Worm (Caenorhabditis elegans) whole organism, L4/young adult: ENCODE results near the gene K04C1.2.

ENCODE experiments used
- W03F9.2 ChIP-seq: fragments of 150-350 bp; optimal IDR thresholded peaks from 2 replicates; lab custom pipeline; 2014; ENCODE audit warnings: missing biosample characterization, missing genetic modification characterization
- dao-5 ChIP-seq: sonication (generic microtip); optimal IDR thresholded peaks from 2 replicates; lab custom pipeline; 2016; ENCODE audit warnings: missing genotype, missing genetic modification characterization, moderate library complexity, missing compliant biosample characterization
- him-1 ChIP-seq: sonication (generic microtip); optimal IDR thresholded peaks from 2 replicates; lab custom pipeline; 2016; ENCODE audit warnings: missing genotype, missing genetic modification reagents, missing genetic modification characterization, missing compliant biosample characterization

The K04C1.2 gene

DNA sequence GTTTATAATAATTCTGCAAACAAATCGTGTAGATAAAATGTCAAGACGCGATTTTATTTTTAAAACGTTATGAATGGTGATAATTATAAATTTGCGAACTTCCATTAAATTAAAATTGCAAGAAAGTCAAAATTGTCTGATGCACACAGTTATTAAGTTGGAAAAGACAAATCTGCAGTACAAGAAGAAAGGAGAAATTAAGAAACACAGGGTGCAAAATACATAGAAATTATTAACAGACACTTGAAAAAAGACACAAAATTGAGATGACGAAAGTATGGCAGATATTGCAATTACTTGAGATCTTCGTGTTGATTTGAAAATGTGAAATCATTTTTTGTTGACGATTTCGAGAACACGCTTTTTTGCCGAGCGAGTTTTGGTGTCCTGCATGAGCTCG, 3.0 kb downstream of the K04C1.2 start:
- no peak for TF ChIP-seq W03F9.2

DNA sequence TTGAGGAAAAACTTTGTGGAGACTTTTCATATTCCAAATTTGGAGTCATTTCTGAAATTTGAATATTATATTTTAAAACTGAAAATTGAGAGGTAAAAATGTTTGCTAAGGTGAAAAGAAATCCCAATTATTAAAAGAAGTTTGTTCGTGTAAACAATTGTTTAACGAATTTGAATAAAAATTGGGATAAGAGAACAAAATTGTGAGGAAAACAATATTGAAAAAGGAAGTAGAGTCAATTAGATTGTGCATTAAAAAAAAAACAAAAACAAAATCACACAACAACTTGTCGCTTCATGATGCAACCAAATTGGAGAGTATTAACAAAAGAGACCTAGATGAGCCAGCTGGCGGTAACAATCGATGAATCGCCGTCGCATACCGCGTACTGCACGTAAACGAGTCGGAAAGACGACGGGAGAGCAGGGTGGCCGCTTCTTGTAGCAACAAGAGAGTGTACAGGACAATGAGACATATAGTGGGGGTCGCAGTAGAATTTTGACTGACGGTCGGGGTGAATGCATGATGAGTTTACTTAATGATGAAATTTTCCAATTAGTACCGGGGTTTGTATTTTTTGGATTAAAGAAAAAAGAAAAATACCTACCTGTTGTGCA, 4.9 kb downstream of the K04C1.2 start, which contains the start of gene K04C1.3:
Gene K04C1.3 (minus strand): TSS at position 51 of the 617 bp plus-strand sequence.
- no peak for TF ChIP-seq him-1 (tag; lab: Kevin White, UChicago)
- no peak for TF ChIP-seq dao-5 (tag; lab: Kevin White, UChicago)
- no peak for TF ChIP-seq W03F9.2

DNA sequence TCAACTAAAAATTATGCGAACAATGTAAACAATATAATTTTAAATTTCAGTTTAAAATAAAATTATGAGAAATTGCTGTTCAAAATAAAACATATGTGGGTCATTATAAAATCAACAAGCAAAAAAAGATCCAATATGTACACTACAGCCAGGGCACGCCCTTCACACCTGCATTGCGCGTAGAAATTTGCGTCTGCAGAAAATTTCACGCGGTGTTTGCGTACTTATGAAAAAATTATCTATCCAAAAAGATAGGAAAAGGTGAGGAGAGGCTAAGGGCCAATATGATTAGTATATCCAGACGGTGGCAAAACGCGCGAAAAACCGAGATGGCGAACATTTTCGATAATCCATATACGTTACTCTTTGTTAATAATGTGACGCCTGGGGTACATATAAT, 6.0 kb downstream of the K04C1.2 start:
- TF ChIP-seq dao-5 (tag; lab: Kevin White, UChicago), result no peak
- no peak for TF ChIP-seq him-1 (tag; lab: Kevin White, UChicago)
- no peak for TF ChIP-seq W03F9.2

DNA sequence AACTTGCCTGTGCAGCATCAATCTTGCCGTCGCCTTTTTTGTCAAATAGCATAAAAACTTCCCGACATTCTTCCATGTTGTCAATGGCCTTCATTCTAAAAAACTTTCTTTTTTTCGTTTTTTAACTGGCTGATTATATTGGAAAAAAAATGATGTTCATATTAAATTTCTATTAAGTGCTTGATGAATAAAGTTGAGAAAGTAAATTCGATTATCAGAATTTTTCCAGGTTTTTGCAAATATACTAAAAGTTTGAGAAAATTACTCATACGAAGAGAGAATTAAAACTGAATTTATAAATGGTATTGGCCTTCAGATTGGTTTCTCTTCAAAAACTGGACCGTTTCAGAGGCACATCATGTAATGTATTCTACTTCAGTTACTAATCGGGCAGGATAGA, 8.0 kb downstream of the K04C1.2 start, which contains the start of gene mlc-6:
Gene mlc-6 (minus strand): TSS at position 101 of the 400 bp plus-strand sequence.
- TF ChIP-seq W03F9.2, result no peak
- no peak for TF ChIP-seq dao-5 (tag; lab: Kevin White, UChicago)
- TF ChIP-seq him-1 (tag; lab: Kevin White, UChicago), result no peak

DNA sequence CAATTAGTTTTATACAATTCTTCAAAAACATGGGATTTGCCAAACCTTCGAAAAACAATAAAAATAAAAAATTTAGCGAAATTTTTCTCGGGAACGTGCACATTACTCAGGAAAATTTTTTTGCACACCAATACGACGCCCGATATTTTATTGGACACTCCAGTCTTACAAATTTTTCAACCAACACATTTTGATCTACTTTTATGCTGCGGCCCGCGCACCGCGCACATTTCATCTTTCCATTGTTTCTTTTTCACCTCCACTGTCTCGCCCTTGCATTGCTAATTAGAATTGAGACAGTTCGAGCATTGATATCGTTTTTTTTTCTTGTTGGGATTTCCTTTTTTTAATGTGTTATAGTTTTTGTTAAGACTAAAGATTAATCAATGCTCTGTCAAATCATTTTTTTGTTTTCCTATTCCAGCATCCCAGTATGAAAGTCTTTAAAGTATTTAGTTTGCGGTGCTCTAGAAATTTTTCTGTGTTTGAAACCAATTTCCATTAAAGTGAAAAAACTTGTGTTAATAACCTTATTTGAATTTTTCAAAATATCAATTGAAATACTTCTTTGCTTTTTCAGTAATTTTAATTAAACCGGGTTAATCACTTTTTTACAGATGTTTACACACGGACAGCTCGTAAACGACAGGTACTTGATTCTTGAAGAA, 9.1 kb downstream of the K04C1.2 start, which contains the start of gene K04C1.5:
Gene K04C1.5 (plus strand): TSS at position 618 of the 668 bp plus-strand sequence.
- TF ChIP-seq W03F9.2, result no peak
- TF ChIP-seq dao-5 (tag; lab: Kevin White, UChicago), result no peak
- TF ChIP-seq him-1 (tag; lab: Kevin White, UChicago), result no peak

DNA sequence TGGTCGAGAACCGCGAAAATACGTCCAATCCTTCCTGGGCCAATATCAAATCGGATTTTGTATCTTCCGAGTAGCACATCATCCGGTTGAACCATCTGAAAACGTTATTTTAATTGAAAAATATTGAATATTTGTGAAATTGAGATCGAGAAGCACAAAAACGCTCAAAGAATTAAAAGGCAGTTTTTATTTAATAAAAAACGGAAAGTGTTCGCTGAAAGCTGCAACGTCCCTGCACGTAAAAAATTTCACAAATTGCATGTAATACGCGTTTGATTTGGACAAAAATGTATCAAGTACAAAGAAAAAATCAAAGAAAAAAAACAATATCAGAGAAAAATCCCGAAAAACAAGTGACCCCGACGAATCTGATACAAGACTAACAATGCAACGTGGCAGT, 13.5 kb downstream of the K04C1.2 start, which contains the start of gene E02H4.6:
Gene E02H4.6 (minus strand): TSS at position 101 of the 400 bp plus-strand sequence.
- no peak for TF ChIP-seq dao-5 (tag; lab: Kevin White, UChicago)
- no peak for TF ChIP-seq W03F9.2
- no peak for TF ChIP-seq him-1 (tag; lab: Kevin White, UChicago)

DNA sequence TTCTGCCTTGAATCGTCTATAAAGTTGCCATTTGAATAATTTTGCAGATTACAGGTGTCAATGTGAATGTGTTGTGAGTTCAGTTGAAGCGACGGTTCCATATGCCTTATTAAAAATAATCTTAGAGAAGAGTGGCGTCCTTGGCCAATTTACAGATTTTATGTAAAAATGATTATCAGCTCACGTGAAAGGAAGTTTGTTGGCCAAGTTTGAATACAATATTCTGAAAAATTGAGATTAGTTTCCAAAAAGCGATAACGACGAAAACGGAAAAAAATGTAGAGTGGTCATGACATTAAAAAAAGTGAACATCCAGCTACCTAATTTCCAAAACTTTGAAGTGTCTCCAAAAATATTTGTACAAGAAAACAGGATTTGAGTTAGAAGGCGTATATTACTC, 16.5 kb downstream of the K04C1.2 start, which contains the start of gene E02H4.5:
Gene E02H4.5 (minus strand): TSS at position 101 of the 400 bp plus-strand sequence.
- no peak for TF ChIP-seq W03F9.2
- no peak for TF ChIP-seq him-1 (tag; lab: Kevin White, UChicago)
- no peak for TF ChIP-seq dao-5 (tag; lab: Kevin White, UChicago)

DNA sequence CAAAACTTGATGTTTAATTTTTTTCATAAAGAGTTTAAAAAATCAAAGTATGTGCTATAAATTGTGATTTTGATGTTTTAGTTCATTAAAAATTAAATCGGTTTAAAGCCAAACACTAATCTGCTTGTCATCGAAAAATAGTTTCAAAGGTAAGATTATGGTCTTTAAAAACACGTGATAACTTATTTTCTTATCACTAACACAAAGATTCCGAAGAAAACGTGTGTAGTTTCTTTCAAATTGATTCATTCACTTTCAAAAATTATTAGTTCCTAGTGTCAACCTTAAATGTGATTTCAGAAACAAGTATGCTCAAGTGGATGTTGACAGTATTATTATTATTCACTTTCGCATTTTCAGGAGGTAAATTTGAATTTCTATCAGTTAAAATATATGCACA, 17.5 kb downstream of the K04C1.2 start, which contains the start of gene E02H4.7:
Gene E02H4.7 (plus strand): TSS at position 301 of the 400 bp plus-strand sequence.
- TF ChIP-seq him-1 (tag; lab: Kevin White, UChicago), result no peak
- no peak for TF ChIP-seq dao-5 (tag; lab: Kevin White, UChicago)
- no peak for TF ChIP-seq W03F9.2

DNA sequence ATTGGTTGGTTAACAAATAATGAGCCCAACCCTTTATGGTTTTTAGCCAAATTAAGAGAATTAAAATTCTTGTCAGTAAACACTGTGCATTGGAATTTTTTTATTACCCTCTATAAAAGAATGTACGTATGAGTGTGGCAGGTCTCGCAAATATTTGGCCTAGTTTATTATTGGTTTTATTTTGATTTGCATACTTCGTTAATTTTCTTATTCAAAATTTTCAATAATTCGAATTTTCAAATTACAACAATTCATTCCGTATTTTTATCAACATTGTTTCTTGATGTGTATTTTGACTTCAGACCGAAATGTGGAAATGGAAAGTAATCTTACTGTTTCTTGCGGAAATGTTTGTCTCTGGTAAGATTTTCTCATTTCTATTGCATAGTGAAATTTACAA, 19.2 kb downstream of the K04C1.2 start, which contains the start of gene E02H4.4:
Gene E02H4.4 (plus strand): TSS at position 301 of the 400 bp plus-strand sequence.
- no peak for TF ChIP-seq him-1 (tag; lab: Kevin White, UChicago)

DNA sequence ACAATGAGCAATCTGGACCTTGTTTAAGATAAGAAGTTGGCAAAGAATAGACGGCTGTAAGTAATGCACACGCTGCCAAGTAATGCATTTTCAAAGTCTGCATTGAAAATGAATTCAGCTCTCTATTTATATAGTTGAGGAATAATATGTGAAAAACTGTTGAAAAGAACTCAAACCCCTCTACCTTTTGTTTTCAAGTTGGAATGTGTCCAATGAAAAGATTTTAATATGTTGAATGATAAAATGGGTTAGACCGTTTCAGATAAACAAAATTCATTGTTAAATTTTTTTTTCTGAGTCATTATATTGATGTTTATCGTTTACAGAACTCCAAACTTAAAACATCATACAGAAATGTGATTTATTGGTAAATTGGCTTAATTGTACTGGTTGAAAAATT, 25.0 kb downstream of the K04C1.2 start, which contains the start of gene E02H4.8:
Gene E02H4.8 (minus strand): TSS at position 101 of the 400 bp plus-strand sequence.
- TF ChIP-seq W03F9.2 (no peak), him-1 (tag; lab: Kevin White, UChicago) (no peak), dao-5 (tag; lab: Kevin White, UChicago) (no peak)

DNA sequence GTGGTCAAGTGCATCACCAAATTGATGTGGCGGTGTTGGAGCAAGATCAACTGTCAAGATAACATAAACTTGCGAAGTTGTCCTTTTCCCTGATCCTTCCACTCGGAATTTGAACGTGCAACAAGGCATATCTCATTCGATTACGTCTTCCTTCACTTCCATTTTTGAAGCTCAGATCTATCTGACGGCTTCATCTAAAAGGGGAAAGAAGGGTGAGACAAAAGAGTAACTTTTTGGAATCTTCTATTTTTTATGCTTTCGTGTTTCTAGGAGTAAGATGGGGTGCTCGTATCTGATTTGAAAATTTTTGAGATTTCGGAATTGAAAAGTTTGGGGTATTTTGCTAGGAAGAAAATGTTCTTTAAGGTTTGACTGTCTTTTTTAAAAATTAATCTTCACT, 28.7 kb downstream of the K04C1.2 start:
- TF ChIP-seq dao-5 (tag; lab: Kevin White, UChicago) (no peak), him-1 (tag; lab: Kevin White, UChicago) (no peak), W03F9.2 (no peak)

DNA sequence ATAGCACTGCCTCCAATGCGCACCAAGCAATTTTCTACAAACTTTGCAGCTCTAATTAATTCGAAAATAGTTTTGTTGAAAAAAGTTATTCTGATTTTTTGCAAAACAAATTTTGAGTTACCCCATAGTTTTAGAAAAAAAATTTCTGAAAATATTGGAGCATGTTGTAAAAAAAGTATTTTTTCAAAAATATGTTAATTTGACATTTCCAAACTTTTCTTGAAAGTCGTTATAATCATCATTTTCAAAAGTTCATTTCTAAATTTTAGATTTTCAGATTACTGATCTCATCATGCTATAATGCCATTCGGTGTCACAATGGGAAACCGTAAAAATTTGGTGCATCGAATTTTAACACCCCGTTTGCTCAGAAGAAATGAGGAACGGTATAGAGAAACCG, 29.3 kb downstream of the K04C1.2 start, which contains the start of gene del-1:
Gene del-1 (plus strand): TSS at position 301 of the 400 bp plus-strand sequence.
- no peak for TF ChIP-seq him-1 (tag; lab: Kevin White, UChicago)
- no peak for TF ChIP-seq W03F9.2
- no peak for TF ChIP-seq dao-5 (tag; lab: Kevin White, UChicago)

DNA sequence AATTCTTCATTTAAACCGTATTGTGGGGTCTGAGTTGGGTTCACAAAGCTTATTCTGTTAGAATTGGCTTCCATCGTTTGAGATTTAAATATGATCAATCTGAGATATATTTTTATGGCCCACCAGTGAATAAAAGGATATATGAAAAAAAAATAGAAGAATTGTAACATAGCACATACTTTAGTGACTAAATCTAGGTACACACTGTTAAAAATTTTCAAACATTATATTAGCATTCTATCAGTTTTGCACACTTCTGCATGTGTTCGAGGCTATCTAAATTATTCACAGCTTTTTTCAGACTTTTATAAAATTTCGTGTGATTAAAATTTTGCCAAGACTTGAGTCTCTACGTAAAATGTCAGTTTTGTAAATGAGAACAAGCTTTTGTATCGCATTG, 43.0 kb downstream of the K04C1.2 start, which contains the start of gene E02H4.2:
Gene E02H4.2 (minus strand): TSS at position 101 of the 400 bp plus-strand sequence.
- TF ChIP-seq dao-5 (tag; lab: Kevin White, UChicago), result no peak
- TF ChIP-seq W03F9.2, result no peak

DNA sequence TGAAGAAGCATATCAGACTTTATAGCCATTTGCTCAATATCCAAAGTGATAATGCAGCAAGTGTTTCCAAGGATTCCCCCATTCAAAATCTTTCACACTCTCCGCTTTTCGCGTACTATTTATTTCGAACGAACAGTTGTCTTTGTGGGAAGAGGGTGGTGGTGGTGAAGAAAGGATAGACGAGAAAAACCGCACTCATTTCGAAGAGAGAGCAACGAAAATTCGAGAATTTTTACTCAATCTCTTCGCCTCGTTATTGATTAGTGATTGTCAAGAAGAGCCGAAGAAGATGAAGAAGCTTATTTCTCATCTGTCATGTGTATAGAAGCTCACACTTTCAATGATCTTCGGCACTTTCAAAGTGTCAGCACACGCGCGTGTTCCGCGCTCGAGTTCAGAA, 49.4 kb downstream of the K04C1.2 start:
- TF ChIP-seq W03F9.2, result no peak
- no peak for TF ChIP-seq him-1 (tag; lab: Kevin White, UChicago)
- no peak for TF ChIP-seq dao-5 (tag; lab: Kevin White, UChicago)
